Worm (Caenorhabditis elegans) whole organism, young adult: ENCODE measurements around the gene T23F6.5.
"Not testable (repeated sequence)": the region's sequence is repeated elsewhere in the genome, so short reads cannot be mapped to it uniquely, and the experiment has no call there.

Experiments used
- F52B5.7 ChIP-seq: sonication (generic microtip); optimal IDR thresholded peaks from 2 replicates; lab custom pipeline; 2016; ENCODE audit warnings: mild to moderate bottlenecking, missing genetic modification characterization, missing compliant biosample characterization
- ceh-40 ChIP-seq: fragments of 200-800 bp; sonication (Bioruptor generic); IDR thresholded peaks from 2 replicates; pipeline ENCODE4 v1.3.6; 2022; ENCODE audit warnings: missing genetic modification characterization, missing compliant biosample characterization
- chd-7 ChIP-seq: sonication (generic microtip); optimal IDR thresholded peaks from 2 replicates; lab custom pipeline; 2016; ENCODE audit warnings: mild to moderate bottlenecking, missing genetic modification characterization, moderate library complexity, missing compliant biosample characterization
- unc-130 ChIP-seq: sonication (generic microtip); optimal IDR thresholded peaks from 2 replicates; lab custom pipeline; 2016; ENCODE audit warnings: missing genetic modification reagents, missing genetic modification characterization, missing compliant biosample characterization
- unc-62 ChIP-seq: fragments of 150-350 bp; optimal IDR thresholded peaks from 2 replicates; lab custom pipeline; 2014; ENCODE audit warnings: missing biosample characterization, missing genetic modification reagents, missing genetic modification characterization
- xnd-1 ChIP-seq: sonication (generic microtip); optimal IDR thresholded peaks from 2 replicates; lab custom pipeline; 2016; ENCODE audit warnings: missing genotype, missing genetic modification reagents, missing genetic modification characterization, missing compliant biosample characterization

DNA sequence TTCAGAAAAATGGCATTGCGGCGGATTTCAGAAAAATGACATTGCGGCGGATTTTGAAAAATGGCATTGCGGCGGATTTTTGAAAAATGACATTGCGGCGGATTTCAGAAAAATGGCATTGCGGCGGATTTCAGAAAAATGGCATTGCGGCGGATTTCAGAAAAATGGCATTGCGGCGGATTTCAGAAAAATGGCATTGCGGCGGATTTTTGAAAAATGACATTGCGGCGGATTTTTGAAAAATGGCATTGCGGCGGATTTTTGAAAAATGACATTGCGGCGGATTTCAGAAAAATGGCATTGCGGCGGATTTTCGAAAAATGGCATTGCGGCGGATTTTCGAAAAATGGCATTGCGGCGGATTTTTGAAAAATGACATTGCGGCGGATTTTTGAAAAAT, 9.8 kb downstream of the T23F6.5 start:
- TF ChIP-seq xnd-1 (tag; lab: Kevin White, UChicago); F52B5.7 (tag; lab: Kevin White, UChicago); ceh-40; unc-62; unc-130 (GFP tag; lab: Kevin White, UChicago); chd-7 (tag; lab: Kevin White, UChicago): not testable (repeated sequence)
